Worm (Caenorhabditis elegans) whole organism, L2 larva: ENCODE measurements around the gene F49C12.3.
"Not testable (repeated sequence)": the region's sequence is repeated elsewhere in the genome, so short reads cannot be mapped to it uniquely, and the experiment has no call there.

Source experiments
- aly-2 ChIP-seq: fragments of 150-350 bp; optimal IDR thresholded peaks from 2 replicates; lab custom pipeline; 2014; ENCODE audit warnings: missing biosample characterization, missing genetic modification characterization
- ama-1 ChIP-seq: fragments of 150-350 bp; optimal IDR thresholded peaks from 2 replicates; lab custom pipeline; 2018; ENCODE audit warnings: inconsistent platforms
- ceh-82 ChIP-seq: fragments of 150-350 bp; optimal IDR thresholded peaks from 2 replicates; lab custom pipeline; 2014; ENCODE audit warnings: missing biosample characterization, missing genetic modification characterization
- lin-39 ChIP-seq: fragments of 150-350 bp; optimal IDR thresholded peaks from 2 replicates; lab custom pipeline; 2014; ENCODE audit warnings: missing biosample characterization, missing genetic modification reagents, missing genetic modification characterization
- nhr-12 ChIP-seq: fragments of 150-350 bp; optimal IDR thresholded peaks from 2 replicates; lab custom pipeline; 2014; ENCODE audit warnings: missing biosample characterization, missing genetic modification characterization
- nhr-237 ChIP-seq: fragments of 150-350 bp; optimal IDR thresholded peaks from 2 replicates; lab custom pipeline; 2014; ENCODE audit warnings: missing biosample characterization, missing genetic modification characterization
- unc-39 ChIP-seq: fragments of 150-350 bp; optimal IDR thresholded peaks from 2 replicates; lab custom pipeline; 2014; ENCODE audit warnings: missing biosample characterization, missing genetic modification characterization
- unc-62 ChIP-seq: fragments of 150-350 bp; optimal IDR thresholded peaks from 2 replicates; lab custom pipeline; 2014; ENCODE audit warnings: missing biosample characterization, missing genetic modification reagents, missing genetic modification characterization
- ztf-11 ChIP-seq: sonication (generic microtip); optimal IDR thresholded peaks from 2 replicates; lab custom pipeline; 2017; ENCODE audit warnings: missing biosample characterization, missing genetic modification characterization

DNA sequence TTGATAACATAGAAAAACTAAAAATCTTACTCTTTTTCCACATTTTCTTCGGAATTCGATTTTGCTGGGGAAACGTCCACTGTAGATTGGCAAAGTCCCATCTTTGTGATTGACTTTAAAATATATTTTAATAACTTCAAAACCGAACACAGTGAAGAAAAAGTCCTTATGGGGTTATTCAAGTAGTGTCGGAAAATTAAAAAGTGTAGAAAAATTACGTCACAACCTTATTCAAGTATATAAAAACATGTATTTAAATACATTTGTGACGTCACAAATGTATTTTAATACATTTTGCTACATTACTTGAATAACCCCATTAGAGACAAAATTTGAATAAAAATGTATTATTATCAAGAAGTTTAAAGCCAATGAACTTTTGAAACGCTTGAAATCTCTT lies 12.6 kb downstream of the F49C12.3 start, which contains the start of gene F49C12.7:
- not testable (repeated sequence) for TF ChIP-seq nhr-12 (tag; lab: Kevin White, UChicago); ama-1 (lab: Kevin White, UChicago); nhr-237; unc-62 (GFP tag; lab: Kevin White, UChicago); aly-2 (tag; lab: Kevin White, UChicago); ztf-11 (tag; lab: Kevin White, UChicago); unc-39 (tag; lab: Kevin White, UChicago); lin-39; ceh-82
